Worm (Caenorhabditis elegans) whole organism, early embryonic: ENCODE results near the gene srh-235.

Experiments used
- B0310.2 ChIP-seq: sonication (generic microtip); optimal IDR thresholded peaks from 2 replicates; lab custom pipeline; 2016; ENCODE audit warnings: mild to moderate bottlenecking, missing genetic modification characterization, missing compliant biosample characterization
- F13C5.2 ChIP-seq: sonication (generic microtip); optimal IDR thresholded peaks from 2 replicates; lab custom pipeline; 2017; ENCODE audit warnings: mild to moderate bottlenecking, missing genetic modification characterization, inconsistent platforms, missing compliant biosample characterization
- aly-1 ChIP-seq: sonication (generic microtip); optimal IDR thresholded peaks from 2 replicates; lab custom pipeline; 2016; ENCODE audit warnings: missing genetic modification characterization, missing compliant biosample characterization
- ama-1 ChIP-seq: fragments of 150-350 bp; optimal IDR thresholded peaks from 2 replicates; lab custom pipeline; 2014
- ceh-13 ChIP-seq: fragments of 200-800 bp; sonication (Bioruptor generic); optimal IDR thresholded peaks from 2 replicates; lab custom pipeline; 2018; ENCODE audit warnings: mild to moderate bottlenecking, missing genetic modification characterization, missing compliant biosample characterization
- ceh-36 ChIP-seq: sonication (generic microtip); optimal IDR thresholded peaks from 2 replicates; lab custom pipeline; 2016; ENCODE audit warnings: missing genetic modification characterization, inconsistent platforms, missing compliant biosample characterization
- ets-7 ChIP-seq: sonication (generic microtip); optimal IDR thresholded peaks from 2 replicates; lab custom pipeline; 2016; ENCODE audit warnings: missing genotype, missing genetic modification characterization, missing compliant biosample characterization
- flt-1 ChIP-seq: fragments of 200-800 bp; sonication (Bioruptor generic); IDR thresholded peaks from 2 replicates; pipeline ENCODE4 v1.3.6; 2022; ENCODE audit warnings: missing genetic modification characterization, missing compliant biosample characterization
- hmbx-1 ChIP-seq: sonication (generic microtip); optimal IDR thresholded peaks from 2 replicates; lab custom pipeline; 2016; ENCODE audit warnings: mild to moderate bottlenecking, missing genetic modification characterization, missing compliant biosample characterization
- hmg-4 ChIP-seq: fragments of 200-800 bp; sonication (Bioruptor generic); optimal IDR thresholded peaks from 2 replicates; lab custom pipeline; 2018; ENCODE audit warnings: mild to moderate bottlenecking, missing genetic modification characterization, missing compliant biosample characterization
- hnd-1 ChIP-seq: sonication (generic microtip); optimal IDR thresholded peaks from 2 replicates; lab custom pipeline; 2016; ENCODE audit warnings: missing genetic modification characterization, missing compliant biosample characterization
- pes-1 ChIP-seq: fragments of 200-800 bp; sonication (Bioruptor generic); IDR thresholded peaks from 2 replicates; pipeline ENCODE4 v1.3.6; 2022; ENCODE audit warnings: missing genetic modification reagents, missing genetic modification characterization, missing compliant biosample characterization
- scrt-1 ChIP-seq: fragments of 200-800 bp; sonication (Bioruptor generic); IDR thresholded peaks from 2 replicates; pipeline ENCODE4 v1.3.6; 2022; ENCODE audit warnings: missing genetic modification characterization, missing compliant biosample characterization
- sea-1 ChIP-seq: fragments of 200-800 bp; sonication (Bioruptor generic); conservative IDR thresholded peaks from 2 replicates; pipeline ENCODE4 v1.3.6; 2022; ENCODE audit warnings: missing genetic modification characterization, missing compliant biosample characterization
- tbx-11 ChIP-seq: fragments of 200-800 bp; sonication (Bioruptor generic); IDR thresholded peaks from 2 replicates; pipeline ENCODE4 v1.3.6; 2022; ENCODE audit warnings: missing genetic modification characterization, missing compliant biosample characterization
- tbx-37 ChIP-seq: fragments of 200-800 bp; sonication (Bioruptor generic); conservative IDR thresholded peaks from 2 replicates; pipeline ENCODE4 v1.3.6; 2022; ENCODE audit warnings: missing genetic modification reagents, missing genetic modification characterization, missing compliant biosample characterization
- tra-4 ChIP-seq: sonication (generic microtip); optimal IDR thresholded peaks from 2 replicates; lab custom pipeline; 2017; ENCODE audit warnings: missing genetic modification characterization, missing compliant biosample characterization

Gene srh-235

DNA sequence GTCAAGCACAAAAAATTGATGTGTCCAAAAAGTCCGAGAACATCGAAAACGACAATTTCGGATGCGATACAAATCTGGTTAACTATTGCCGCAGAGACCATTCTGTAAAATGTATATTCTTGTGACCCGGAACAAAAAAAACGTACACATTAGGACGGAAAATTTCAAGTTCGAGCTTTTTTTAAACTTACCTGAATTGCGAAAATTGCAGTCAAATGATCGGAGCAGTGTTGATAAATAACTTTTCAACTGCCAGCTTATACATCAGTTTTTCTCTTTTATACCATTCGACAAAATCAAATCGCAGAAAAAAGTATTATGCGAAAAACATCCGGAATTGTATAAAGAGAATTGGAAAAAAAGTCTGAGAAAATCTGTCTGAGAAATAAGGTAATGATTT, 33.1 kb downstream of the srh-235 start, which contains the start of gene srsx-2:
TSS of gene srsx-2 (minus strand) at position 101 of the 400 bp plus-strand sequence.
- TF ChIP-seq F13C5.2 (tag; lab: Kevin White, UChicago), result no peak

- TF ChIP-seq hmbx-1 (tag; lab: Kevin White, UChicago) (no peak), ceh-36 (tag; lab: Kevin White, UChicago) (no peak), tbx-11 (no peak), hnd-1 (tag; lab: Kevin White, UChicago) (no peak), tra-4 (no peak), B0310.2 (tag; lab: Kevin White, UChicago) (no peak), flt-1 (no peak), pes-1 (GFP tag; lab: Robert Waterston, UW) (no peak), F13C5.2 (tag; lab: Kevin White, UChicago) (no peak), ets-7 (tag; lab: Kevin White, UChicago) (no peak), ceh-13 (GFP tag; lab: Kevin White, UChicago) (no peak), scrt-1 (GFP tag; lab: Robert Waterston, UW) (no peak), tbx-37 (no peak), hmg-4 (GFP tag; lab: Kevin White, UChicago) (no peak), ama-1 (lab: Kevin White, UChicago) (no peak)
Measured at ce11 chrV:17436492-17436891, 35.0 kb downstream of the srh-235 start, which contains the start of gene F20E11.18. Gene F20E11.18, minus strand, starts transcription at chrV:17436592.

DNA sequence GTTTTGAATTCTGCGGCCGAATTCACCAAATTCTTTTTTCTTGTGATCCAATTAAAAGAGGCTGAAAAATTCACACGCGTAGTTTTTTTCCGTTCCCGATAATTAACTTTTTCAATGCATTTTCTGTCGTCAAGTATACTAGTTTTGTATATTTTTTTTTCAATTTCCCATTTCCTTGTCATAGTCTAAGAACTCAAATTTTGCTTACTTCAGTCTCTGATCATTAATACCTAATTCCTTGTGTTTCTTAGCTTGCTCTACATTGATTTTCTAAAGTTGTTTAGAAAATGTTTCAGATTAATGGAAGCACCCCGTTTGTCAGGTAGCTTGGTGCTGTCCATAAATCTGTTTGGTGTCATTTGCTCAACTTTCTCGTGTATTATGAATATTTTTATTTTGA, 40.6 kb downstream of the srh-235 start, which contains the start of gene srbc-27:
TSS of gene srbc-27 (plus strand) at position 301 of the 400 bp plus-strand sequence.
- no peak for TF ChIP-seq B0310.2 (tag; lab: Kevin White, UChicago)
- TF ChIP-seq hmg-4 (GFP tag; lab: Kevin White, UChicago), result no peak
- no peak for TF ChIP-seq pes-1 (GFP tag; lab: Robert Waterston, UW)
- no peak for TF ChIP-seq hmbx-1 (tag; lab: Kevin White, UChicago)
- no peak for TF ChIP-seq aly-1 (tag; lab: Kevin White, UChicago)

ce11 chrV:17430066-17430465, 41.4 kb downstream of the srh-235 start, which contains the start of gene T27C5.10:
Gene T27C5.10, minus strand, starts transcription at chrV:17430166.
- TF ChIP-seq sea-1 (GFP tag; lab: Robert Waterston, UW) (no peak), flt-1 (no peak), ceh-36 (tag; lab: Kevin White, UChicago) (no peak), aly-1 (tag; lab: Kevin White, UChicago) (no peak), hmbx-1 (tag; lab: Kevin White, UChicago) (no peak), tra-4 (no peak), ama-1 (lab: Kevin White, UChicago) (no peak), tbx-11 (no peak), tbx-37 (no peak), ceh-13 (GFP tag; lab: Kevin White, UChicago) (no peak), hmg-4 (GFP tag; lab: Kevin White, UChicago) (no peak)

- TF ChIP-seq tra-4, result no peak
- TF ChIP-seq tbx-11, result no peak
- no peak for TF ChIP-seq ama-1 (lab: Kevin White, UChicago)
- TF ChIP-seq pes-1 (GFP tag; lab: Robert Waterston, UW), result no peak
- TF ChIP-seq flt-1, result no peak
- no peak for TF ChIP-seq scrt-1 (GFP tag; lab: Robert Waterston, UW)
- no peak for TF ChIP-seq tbx-37
- no peak for TF ChIP-seq ets-7 (tag; lab: Kevin White, UChicago)
Measured at ce11 chrV:17429262-17429661, 42.2 kb downstream of the srh-235 start.
